Worm (Caenorhabditis elegans): ENCODE results near the gene C08B6.10.

C08B6.10 gene

ce11 chrV:10086141-10086540, 39.2 kb upstream of the C08B6.10 start:
- TF ChIP-seq unc-120 (tag; optimal IDR thresholded peaks at IDR 0.05; ENCODE audit: poor library complexity, severe bottlenecking): no peak
- TF ChIP-seq hlh-1 (tag; optimal IDR thresholded peaks at IDR 0.05): peak; percentile 52

- TF ChIP-seq snpc-4 (tag; optimal IDR thresholded peaks at IDR 0.05) (no peak), drap-1 (GFP tag; optimal IDR thresholded peaks at IDR 0.05) (no peak), mab-5 (tag; optimal IDR thresholded peaks at IDR 0.05) (no peak), unc-62 (GFP tag; optimal IDR thresholded peaks at IDR 0.05) (peak; percentile 62), bed-3 (GFP tag; optimal IDR thresholded peaks at IDR 0.05) (no peak), lin-13 (tag; optimal IDR thresholded peaks at IDR 0.05) (no peak), elt-3 (tag; optimal IDR thresholded peaks at IDR 0.05) (peak; percentile 86), pha-4 (tag; optimal IDR thresholded peaks at IDR 0.05) (no peak), elt-1 (tag; optimal IDR thresholded peaks at IDR 0.05; ENCODE audit: borderline replicate concordance, insufficient read depth) (peak; percentile 30)
These were observed 38.2 kb upstream of the C08B6.10 start, which contains the start of gene R04B5.5 for ce11 chrV:10087103-10087502. R04B5.5 (plus strand) TSS chrV:10087480.

- TF ChIP-seq tbx-8 (GFP tag; optimal IDR thresholded peaks at IDR 0.05) (no peak), lin-13 (tag; optimal IDR thresholded peaks at IDR 0.05) (no peak), sptf-1 (tag; optimal IDR thresholded peaks at IDR 0.05) (no peak), bed-3 (GFP tag; optimal IDR thresholded peaks at IDR 0.05) (no peak), blmp-1 (tag; optimal IDR thresholded peaks at IDR 0.05) (no peak), nhr-237 (tag; optimal IDR thresholded peaks at IDR 0.05) (no peak), nhr-28 (tag; optimal IDR thresholded peaks at IDR 0.05) (no peak), snpc-4 (tag; optimal IDR thresholded peaks at IDR 0.05) (no peak), lin-32 (GFP tag; optimal IDR thresholded peaks at IDR 0.05) (no peak), ztf-11 (tag; optimal IDR thresholded peaks at IDR 0.05) (no peak), M03D4.4 (tag; optimal IDR thresholded peaks at IDR 0.05) (no peak), zip-8 (tag; optimal IDR thresholded peaks at IDR 0.05) (no peak), elt-3 (tag; optimal IDR thresholded peaks at IDR 0.05) (no peak), nhr-12 (tag; optimal IDR thresholded peaks at IDR 0.05) (no peak), pha-4 (tag; optimal IDR thresholded peaks at IDR 0.05) (no peak), mep-1 (tag; optimal IDR thresholded peaks at IDR 0.05) (no peak)
These were observed 34.8 kb upstream of the C08B6.10 start, which contains the start of gene R04B5.7 for ce11 chrV:10090461-10090860. R04B5.7 (minus strand) TSS chrV:10090561.

DNA sequence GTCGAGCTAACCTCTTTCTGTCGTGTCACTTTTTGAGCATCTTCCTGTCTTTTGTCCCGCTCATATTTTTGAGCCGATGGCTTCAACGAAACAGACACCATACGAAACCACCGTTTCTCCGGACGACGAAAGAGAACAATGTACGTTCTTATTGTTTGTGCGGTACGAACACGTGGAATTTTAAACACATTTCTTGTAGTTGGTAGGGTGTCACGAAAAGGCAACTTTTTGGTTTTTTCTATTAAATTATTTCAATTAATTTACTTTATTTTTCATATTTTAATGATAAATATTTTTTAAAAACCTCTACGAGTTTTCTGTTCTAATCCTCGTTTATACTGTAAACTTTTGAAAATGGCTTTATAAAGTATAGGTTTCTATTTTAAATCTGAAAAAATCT, 34.1 kb upstream of the C08B6.10 start, which contains the start of gene R04B5.11:
Gene R04B5.11 (minus strand): TSS at position 101 of the 400 bp plus-strand sequence.
- TF ChIP-seq M03D4.4 (tag; optimal IDR thresholded peaks at IDR 0.05): no peak
- no peak for TF ChIP-seq sptf-1 (tag; optimal IDR thresholded peaks at IDR 0.05)
- TF ChIP-seq blmp-1 (tag; optimal IDR thresholded peaks at IDR 0.05): no peak
- TF ChIP-seq ham-2 (GFP tag; optimal IDR thresholded peaks at IDR 0.05): no peak
- TF ChIP-seq hlh-1 (tag; optimal IDR thresholded peaks at IDR 0.05): no peak
- no peak for TF ChIP-seq lsy-2 (tag; optimal IDR thresholded peaks at IDR 0.05)

DNA sequence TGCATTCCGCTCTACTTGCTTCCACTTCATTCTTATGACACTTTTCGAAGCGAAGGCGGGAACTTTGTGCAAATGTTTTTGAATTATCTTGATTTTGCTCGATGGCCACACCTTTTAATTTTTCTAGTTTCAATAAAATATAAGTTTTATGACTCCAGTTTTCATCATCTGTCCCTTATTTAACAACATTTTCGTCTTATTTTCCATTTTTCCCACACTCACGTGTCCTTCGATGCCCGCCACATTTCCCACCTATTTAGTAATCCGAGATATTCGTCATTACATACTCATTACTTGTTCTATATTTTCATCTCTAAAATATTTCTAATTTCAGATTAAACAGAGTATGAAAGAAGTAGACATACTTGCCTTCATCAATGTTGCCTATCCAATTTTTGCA, 30.9 kb upstream of the C08B6.10 start, which contains the start of gene srd-49:
Gene srd-49 (plus strand): TSS at position 301 of the 400 bp plus-strand sequence.
- no peak for TF ChIP-seq ham-2 (GFP tag; optimal IDR thresholded peaks at IDR 0.05)
- no peak for TF ChIP-seq nhr-28 (tag; optimal IDR thresholded peaks at IDR 0.05)
- no peak for TF ChIP-seq ztf-11 (tag; optimal IDR thresholded peaks at IDR 0.05)
- TF ChIP-seq lin-13 (tag; optimal IDR thresholded peaks at IDR 0.05): no peak
- TF ChIP-seq nhr-2 (tag; optimal IDR thresholded peaks at IDR 0.05): no peak
- TF ChIP-seq unc-120 (tag; optimal IDR thresholded peaks at IDR 0.05; ENCODE audit: poor library complexity, severe bottlenecking): no peak
- no peak for TF ChIP-seq zip-8 (tag; optimal IDR thresholded peaks at IDR 0.05)
- TF ChIP-seq pha-4 (tag; optimal IDR thresholded peaks at IDR 0.05): no peak
- TF ChIP-seq nhr-76 (tag; optimal IDR thresholded peaks at IDR 0.05): no peak
- no peak for TF ChIP-seq blmp-1 (tag; optimal IDR thresholded peaks at IDR 0.05)
- no peak for TF ChIP-seq mls-2 (tag; optimal IDR thresholded peaks at IDR 0.05)
- no peak for TF ChIP-seq elt-1 (tag; optimal IDR thresholded peaks at IDR 0.05; ENCODE audit: borderline replicate concordance, insufficient read depth)
- TF ChIP-seq tbx-8 (GFP tag; optimal IDR thresholded peaks at IDR 0.05): no peak
- TF ChIP-seq elt-3 (tag; optimal IDR thresholded peaks at IDR 0.05): no peak

DNA sequence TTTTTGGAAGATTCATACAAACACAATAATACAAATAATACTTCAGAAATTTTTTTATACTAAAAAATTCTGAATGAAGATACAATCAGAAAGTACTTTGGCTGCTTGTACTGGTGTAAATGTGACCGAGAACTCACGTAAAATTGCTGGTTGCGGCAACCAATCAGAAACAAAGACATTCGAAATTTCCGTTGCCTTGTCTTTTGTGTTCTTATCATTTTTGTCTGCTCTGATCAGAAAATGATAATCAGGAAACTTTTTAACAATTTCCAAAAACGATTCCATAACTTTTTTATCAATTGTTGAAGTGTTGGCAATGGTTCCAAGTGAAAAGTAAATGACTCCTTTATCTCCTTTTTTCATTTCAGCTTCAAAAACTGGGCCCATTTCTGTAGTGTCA, 28.4 kb upstream of the C08B6.10 start:
- TF ChIP-seq ceh-39 (tag; optimal IDR thresholded peaks at IDR 0.05) (no peak), mab-5 (tag; optimal IDR thresholded peaks at IDR 0.05) (no peak), lin-13 (tag; optimal IDR thresholded peaks at IDR 0.05) (no peak), ceh-83 (GFP tag; optimal IDR thresholded peaks at IDR 0.05) (no peak), ceh-43 (GFP tag; optimal IDR thresholded peaks at IDR 0.05) (no peak), elt-3 (tag; optimal IDR thresholded peaks at IDR 0.05) (no peak), snpc-4 (tag; optimal IDR thresholded peaks at IDR 0.05) (no peak), M03D4.4 (tag; optimal IDR thresholded peaks at IDR 0.05) (no peak), sem-2 (GFP tag; optimal IDR thresholded peaks at IDR 0.05) (no peak)
